Fruit fly (Drosophila melanogaster) whole organism, embryonic: ENCODE measurements around the gene lectin-21Ca.

Experiments used
- Awh ChIP-seq: fragments of 200-800 bp; sonication (Bioruptor generic); IDR thresholded peaks from 2 replicates; pipeline ENCODE4, ENCODE4 v1.3.6; 2022; ENCODE audit warnings: missing biosample characterization, missing genetic modification characterization
- CG10147 ChIP-seq: fragments of 200-800 bp; sonication (Bioruptor generic); optimal IDR thresholded peaks from 2 replicates; lab custom pipeline; 2019; ENCODE audit warnings: missing biosample characterization, mild to moderate bottlenecking, missing genetic modification characterization, moderate library complexity
- CG10321 ChIP-seq: fragments of 200-800 bp; sonication (Bioruptor generic); IDR thresholded peaks from 2 replicates; pipeline ENCODE4 v1.3.6; 2022; ENCODE audit warnings: missing biosample characterization, missing genetic modification characterization
- CG10462 ChIP-seq: fragments of 200-800 bp; sonication (Bioruptor generic); optimal IDR thresholded peaks from 2 replicates; lab custom pipeline; 2016; ENCODE audit warnings: missing biosample characterization, missing genetic modification characterization
- CG11695 ChIP-seq: fragments of 200-800 bp; sonication (Bioruptor generic); IDR thresholded peaks from 3 replicates; pipeline ENCODE4 v1.3.6; 2022; ENCODE audit warnings: missing biosample characterization, missing genetic modification characterization
- CG12155 ChIP-seq: fragments of 200-800 bp; sonication (Bioruptor generic); optimal IDR thresholded peaks from 3 replicates; lab custom pipeline; 2016; ENCODE audit warnings: missing biosample characterization, missing genetic modification characterization
- CG12236 ChIP-seq: fragments of 200-800 bp; sonication (Bioruptor generic); optimal IDR thresholded peaks from 2 replicates; lab custom pipeline; 2016; ENCODE audit warnings: missing biosample characterization, missing genetic modification characterization
- CG13287 ChIP-seq: fragments of 200-800 bp; sonication (Bioruptor generic); IDR thresholded peaks from 2 replicates; pipeline ENCODE4 v1.3.6; 2022; ENCODE audit warnings: missing biosample characterization, missing genetic modification characterization; ENCODE audit not compliant: partially characterized antibody
- CG16813 ChIP-seq: fragments of 200-800 bp; sonication (Bioruptor generic); IDR thresholded peaks from 3 replicates; pipeline ENCODE4 v1.3.6; 2022; ENCODE audit warnings: missing biosample characterization, missing genetic modification characterization; ENCODE audit not compliant: partially characterized antibody
- CG17361 ChIP-seq: fragments of 200-800 bp; sonication (Bioruptor generic); IDR thresholded peaks from 3 replicates; pipeline ENCODE4 v1.3.6; 2022; ENCODE audit warnings: missing biosample characterization, missing genetic modification characterization
- CG2202 ChIP-seq: fragments of 200-800 bp; sonication (Bioruptor generic); optimal IDR thresholded peaks from 2 replicates; lab custom pipeline; 2018; ENCODE audit warnings: missing biosample characterization, mild to moderate bottlenecking, missing genetic modification characterization
- CG3065 ChIP-seq: fragments of 200-800 bp; sonication (Bioruptor generic); optimal IDR thresholded peaks from 2 replicates; lab custom pipeline; 2016; ENCODE audit warnings: missing biosample characterization, missing genetic modification characterization
- CG31388 ChIP-seq: fragments of 200-800 bp; sonication (Bioruptor generic); optimal IDR thresholded peaks from 2 replicates; lab custom pipeline; 2016; ENCODE audit warnings: missing biosample characterization, missing genetic modification characterization
- CG32772 ChIP-seq: fragments of 200-800 bp; sonication (Bioruptor generic); IDR thresholded peaks from 2 replicates; pipeline ENCODE4 v1.3.6; 2022; ENCODE audit warnings: missing biosample characterization, missing genetic modification characterization
- CG33213 ChIP-seq: fragments of 200-800 bp; sonication (Bioruptor generic); optimal IDR thresholded peaks from 3 replicates; lab custom pipeline; 2016; ENCODE audit warnings: missing biosample characterization, missing genetic modification characterization
- CG3726 ChIP-seq: fragments of 200-800 bp; sonication (Bioruptor generic); IDR thresholded peaks from 3 replicates; pipeline ENCODE4, ENCODE4 v1.3.6; 2022; ENCODE audit warnings: missing biosample characterization, missing genetic modification characterization
- CG4282 ChIP-seq: fragments of 200-800 bp; sonication (Bioruptor generic); optimal IDR thresholded peaks from 2 replicates; lab custom pipeline; 2016; ENCODE audit warnings: missing biosample characterization, missing genetic modification characterization
- CG4854 ChIP-seq: fragments of 200-800 bp; sonication (Bioruptor generic); optimal IDR thresholded peaks from 2 replicates; lab custom pipeline; 2016; ENCODE audit warnings: missing biosample characterization, missing genetic modification characterization, inconsistent platforms
- CG6175 ChIP-seq: fragments of 200-800 bp; sonication (Bioruptor generic); IDR thresholded peaks from 3 replicates; pipeline ENCODE4 v1.3.6; 2022; ENCODE audit warnings: missing biosample characterization, missing genetic modification characterization
- CG6654 ChIP-seq: fragments of 200-800 bp; sonication (Bioruptor generic); optimal IDR thresholded peaks from 2 replicates; lab custom pipeline; 2017; ENCODE audit warnings: missing biosample characterization, mild to moderate bottlenecking, missing genetic modification characterization
- CG6689 ChIP-seq: fragments of 200-800 bp; sonication (Bioruptor generic); IDR thresholded peaks from 2 replicates; pipeline ENCODE4 v1.3.6; 2022; ENCODE audit warnings: missing biosample characterization, missing genetic modification characterization
- CG7839 ChIP-seq: fragments of 200-800 bp; sonication (Bioruptor generic); optimal IDR thresholded peaks from 3 replicates; lab custom pipeline; 2018; ENCODE audit warnings: missing biosample characterization, mild to moderate bottlenecking, missing genetic modification characterization, moderate library complexity
- CoRest ChIP-seq: fragments of 200-800 bp; sonication (Bioruptor generic); optimal IDR thresholded peaks from 3 replicates; lab custom pipeline; 2018; ENCODE audit warnings: missing biosample characterization, mild to moderate bottlenecking, missing genetic modification characterization, moderate library complexity
- D19B ChIP-seq: fragments of 200-800 bp; sonication (Bioruptor generic); optimal IDR thresholded peaks from 2 replicates; lab custom pipeline; 2017; ENCODE audit warnings: missing biosample characterization, mild to moderate bottlenecking, missing genetic modification characterization
- Dfd ChIP-seq, 2 experiments: fragments of >200 bp; optimal IDR thresholded peaks; 2 replicates each; lab custom pipeline; 2017; ENCODE audit warnings: missing biosample characterization in 2 of 2, missing genetic modification characterization in 2 of 2
- H15 ChIP-seq: fragments of 200-800 bp; sonication (Bioruptor generic); IDR thresholded peaks from 3 replicates; pipeline ENCODE4 v1.3.6; 2022; ENCODE audit warnings: missing biosample characterization, missing genetic modification characterization
- Hey ChIP-seq: fragments of 200-800 bp; sonication (Bioruptor generic); optimal IDR thresholded peaks from 3 replicates; lab custom pipeline; 2018; ENCODE audit warnings: missing biosample characterization, mild to moderate bottlenecking, missing genetic modification characterization
- Meics ChIP-seq: fragments of 200-800 bp; sonication (Bioruptor generic); optimal IDR thresholded peaks from 2 replicates; lab custom pipeline; 2017; ENCODE audit warnings: missing biosample characterization, mild to moderate bottlenecking, missing genetic modification characterization
- Oli ChIP-seq: fragments of 200-800 bp; sonication (Bioruptor generic); optimal IDR thresholded peaks from 2 replicates; lab custom pipeline; 2018; ENCODE audit warnings: missing biosample characterization, mild to moderate bottlenecking, missing genetic modification characterization, moderate library complexity
- Opbp ChIP-seq: fragments of 200-800 bp; sonication (Bioruptor generic); IDR thresholded peaks from 3 replicates; pipeline ENCODE4 v1.3.6; 2022; ENCODE audit warnings: missing biosample characterization, missing genetic modification characterization; ENCODE audit not compliant: partially characterized antibody
- Usf ChIP-seq: fragments of 200-800 bp; sonication (Bioruptor generic); optimal IDR thresholded peaks from 2 replicates; lab custom pipeline; 2017; ENCODE audit warnings: missing genotype, missing biosample characterization, missing genetic modification characterization
- bigmax ChIP-seq: fragments of 200-800 bp; sonication (Bioruptor generic); optimal IDR thresholded peaks from 2 replicates; lab custom pipeline; 2018; ENCODE audit warnings: missing biosample characterization, mild to moderate bottlenecking, missing genetic modification characterization
- cg ChIP-seq: fragments of 200-800 bp; sonication (Bioruptor generic); optimal IDR thresholded peaks from 3 replicates; lab custom pipeline; 2019; ENCODE audit warnings: missing biosample characterization, mild to moderate bottlenecking, missing genetic modification characterization, moderate library complexity
- chinmo ChIP-seq: fragments of 200-800 bp; sonication (Bioruptor generic); IDR thresholded peaks from 4 replicates; pipeline ENCODE4 v1.3.6; 2022; ENCODE audit warnings: missing biosample characterization, missing genetic modification characterization; ENCODE audit not compliant: partially characterized antibody
- chn ChIP-seq: fragments of 200-800 bp; sonication (Bioruptor generic); optimal IDR thresholded peaks from 2 replicates; lab custom pipeline; 2016; ENCODE audit warnings: missing biosample characterization, missing genetic modification characterization
- crp ChIP-seq, 2 experiments: fragments of 200-800 bp; sonication (Bioruptor generic); optimal IDR thresholded peaks; 2 replicates in 1 of 2; 3 replicates in 1 of 2; lab custom pipeline; 2017; ENCODE audit warnings: missing biosample characterization in 2 of 2, missing genetic modification characterization in 2 of 2, mild to moderate bottlenecking in 1 of 2, moderate library complexity in 1 of 2
- da ChIP-seq: fragments of 200-800 bp; sonication (Bioruptor generic); optimal IDR thresholded peaks from 2 replicates; lab custom pipeline; 2016; ENCODE audit warnings: missing biosample characterization, missing genetic modification characterization
- emc ChIP-seq: fragments of 200-800 bp; sonication (Bioruptor generic); optimal IDR thresholded peaks from 2 replicates; lab custom pipeline; 2016; ENCODE audit warnings: missing biosample characterization, missing genetic modification characterization
- en ChIP-seq: fragments of 200-800 bp; sonication (Bioruptor generic); optimal IDR thresholded peaks from 2 replicates; lab custom pipeline; 2016; ENCODE audit warnings: missing biosample characterization, missing genetic modification characterization
- fd3F ChIP-seq: fragments of 200-800 bp; sonication (Bioruptor generic); optimal IDR thresholded peaks from 2 replicates; lab custom pipeline; 2018; ENCODE audit warnings: missing biosample characterization, mild to moderate bottlenecking, missing genetic modification characterization, moderate library complexity
- fd96Cb ChIP-seq: fragments of 200-800 bp; sonication (Bioruptor generic); optimal IDR thresholded peaks from 2 replicates; lab custom pipeline; 2018; ENCODE audit warnings: missing biosample characterization, mild to moderate bottlenecking, missing genetic modification characterization, moderate library complexity
- gcm2 ChIP-seq: fragments of 200-800 bp; sonication (Bioruptor generic); optimal IDR thresholded peaks from 2 replicates; lab custom pipeline; 2016; ENCODE audit warnings: missing biosample characterization, missing genetic modification characterization
- jigr1 ChIP-seq: fragments of 200-800 bp; sonication (Bioruptor generic); IDR thresholded peaks from 3 replicates; pipeline ENCODE4 v1.3.6; 2022; ENCODE audit warnings: missing biosample characterization, missing genetic modification characterization
- lmd ChIP-seq: fragments of 200-800 bp; sonication (Bioruptor generic); IDR thresholded peaks from 2 replicates; pipeline ENCODE4 v1.3.6; 2022; ENCODE audit warnings: missing biosample characterization, missing genetic modification characterization
- mld ChIP-seq: fragments of 200-800 bp; sonication (Bioruptor generic); IDR thresholded peaks from 3 replicates; pipeline ENCODE4 v1.3.6; 2022; ENCODE audit warnings: missing biosample characterization, missing genetic modification characterization; ENCODE audit not compliant: partially characterized antibody
- prd ChIP-seq, 3 experiments: fragments of >200 bp in 2 of 3; fragments of 200-800 bp in 1 of 3; sonication (Bioruptor generic) in 1 of 3; optimal IDR thresholded peaks in 2 of 3; IDR thresholded peaks in 1 of 3; 2 replicates in 2 of 3; 3 replicates in 1 of 3; pipeline versions ENCODE4 v1.3.6 to Lab custom; 2017 to 2022; ENCODE audit warnings: missing biosample characterization in 1 of 3, missing genetic modification characterization in 1 of 3
- slp2 ChIP-seq: fragments of 200-800 bp; sonication (Bioruptor generic); optimal IDR thresholded peaks from 2 replicates; lab custom pipeline; 2016; ENCODE audit warnings: missing biosample characterization, missing genetic modification characterization
- tna ChIP-seq: fragments of 200-800 bp; sonication (Bioruptor generic); IDR thresholded peaks from 2 replicates; pipeline ENCODE4 v1.3.6; 2022; ENCODE audit warnings: missing biosample characterization, missing genetic modification characterization; ENCODE audit not compliant: partially characterized antibody
- vnd ChIP-seq: fragments of 200-800 bp; sonication (Bioruptor generic); IDR thresholded peaks from 3 replicates; pipeline ENCODE4 v1.3.6; 2022; ENCODE audit warnings: missing biosample characterization, missing genetic modification characterization; ENCODE audit not compliant: partially characterized antibody
- vvl ChIP-seq: fragments of 200-800 bp; sonication (Bioruptor generic); IDR thresholded peaks from 2 replicates; pipeline ENCODE4 v1.3.6; 2022; ENCODE audit warnings: missing biosample characterization, missing genetic modification characterization

The lectin-21Ca gene

dm6 chr2L:602439-602879, 22.0 kb upstream of the lectin-21Ca start, which contains the start of gene CG13689 (continued):
- TF ChIP-seq CG6654 (GFP tag; lab: Kevin White, UChicago) (no peak), Opbp (GFP tag; lab: Robert Waterston, UW) (peak; percentile 41; the same call in 1 of the 3 replicates), CG31388 (GFP tag; lab: Kevin White, UChicago) (no peak), CG11695 (no peak), Hey (tag; lab: Kevin White, UChicago) (no peak), chn (GFP tag; lab: Kevin White, UChicago) (peak; percentile 45), CG17361 (GFP tag; lab: Robert Waterston, UW) (peak; percentile 62), fd3F (GFP tag; lab: Kevin White, UChicago) (no peak), CoRest (peak; percentile 68), chinmo (no peak), CG12155 (GFP tag; lab: Kevin White, UChicago) (peak; percentile 12), emc (GFP tag; lab: Kevin White, UChicago) (no peak), CG33213 (GFP tag; lab: Kevin White, UChicago) (peak; percentile 24), bigmax (GFP tag; lab: Kevin White, UChicago) (no peak), en (no peak), jigr1 (GFP tag; lab: Robert Waterston, UW) (no peak), CG10321 (GFP tag; lab: Robert Waterston, UW) (no peak), gcm2 (GFP tag; lab: Kevin White, UChicago) (no peak), slp2 (GFP tag; lab: Kevin White, UChicago) (no peak), CG10462 (peak; percentile 9), H15 (no peak), CG10147 (GFP tag; lab: Kevin White, UChicago) (no peak), vvl (GFP tag; lab: Robert Waterston, UW) (peak; percentile 68), CG3726 (GFP tag; lab: Robert Waterston, UW) (no peak), D19B (GFP tag; lab: Kevin White, UChicago) (no peak), CG4282 (no peak), Dfd (GFP tag; optimal IDR thresholded peaks at IDR 0.05; lab: Kevin White, UChicago) (no peak), CG2202 (peak; percentile 26), CG16813 (no peak), CG6689 (GFP tag; lab: Robert Waterston, UW) (peak; percentile 33; the same call in 1 of the 2 replicates), CG6175 (GFP tag; lab: Robert Waterston, UW) (no peak), lmd (GFP tag; lab: Robert Waterston, UW) (peak; percentile 53; the same call in 1 of the 2 replicates), fd96Cb (tag; lab: Kevin White, UChicago) (peak; percentile 46), CG32772 (GFP tag; lab: Robert Waterston, UW) (peak; percentile 51; the same call in 1 of the 2 replicates), CG3065 (GFP tag; lab: Kevin White, UChicago) (no peak), Awh (GFP tag; lab: Robert Waterston, UW) (no peak), CG7839 (tag; lab: Kevin White, UChicago) (peak; percentile 61), tna (no peak), mld (GFP tag; lab: Robert Waterston, UW) (no peak), cg (GFP tag; lab: Kevin White, UChicago) (no peak), da (no peak), vnd (GFP tag; lab: Robert Waterston, UW) (no peak), Meics (GFP tag; lab: Kevin White, UChicago) (peak; percentile 52), Usf (no peak), Oli (tag; lab: Kevin White, UChicago) (no peak), prd (optimal IDR thresholded peaks at IDR 0.05; lab: Kevin White, UChicago) (no peak), prd (GFP tag; IDR thresholded peaks at IDR 0.05; lab: Robert Waterston, UW) (peak; percentile 61; the same call in 2 of the 3 replicates), CG12236 (GFP tag; lab: Kevin White, UChicago) (peak; percentile 0), crp (GFP tag; optimal IDR thresholded peaks at IDR 0.05; lab: Kevin White, UChicago) (peak in 1 of 2 experiments; percentile 53), CG13287 (peak; percentile 64), CG4854 (GFP tag; lab: Kevin White, UChicago) (peak; percentile 30)
